Fruit fly (Drosophila melanogaster): ENCODE results near the gene mRpL39.

The mRpL39 gene

dm6 chr3L:14977536-14978495 is 21.6 kb downstream of the mRpL39 start (continued):
- TF ChIP-seq Dif (GFP tag; optimal IDR thresholded peaks at IDR 0.05; ENCODE audit: partially characterized antibody) (no peak), sage (GFP tag; optimal IDR thresholded peaks at IDR 0.05) (no peak), jim (GFP tag; optimal IDR thresholded peaks at IDR 0.05) (no peak)

dm6 chr3L:14976026-14976425 is 23.4 kb downstream of the mRpL39 start:
- TF ChIP-seq dsf (GFP tag; optimal IDR thresholded peaks at IDR 0.05; ENCODE audit: borderline replicate concordance) (no peak), tai (GFP tag; optimal IDR thresholded peaks at IDR 0.05) (no peak), h (GFP tag; optimal IDR thresholded peaks at IDR 0.05) (no peak), Jra (GFP tag; optimal IDR thresholded peaks at IDR 0.05) (no peak), lola (GFP tag; optimal IDR thresholded peaks at IDR 0.05) (no peak), psq (GFP tag; optimal IDR thresholded peaks at IDR 0.05) (no peak)

dm6 chr3L:14974952-14975351 is 24.5 kb downstream of the mRpL39 start:
- TF ChIP-seq dsf (GFP tag; optimal IDR thresholded peaks at IDR 0.05; ENCODE audit: borderline replicate concordance) (no peak), Hnf4 (GFP tag; optimal IDR thresholded peaks at IDR 0.05) (no peak), pan (optimal IDR thresholded peaks at IDR 0.05) (no peak), OdsH (GFP tag; optimal IDR thresholded peaks at IDR 0.05) (no peak), brk (GFP tag; optimal IDR thresholded peaks at IDR 0.05) (no peak), Dif (GFP tag; optimal IDR thresholded peaks at IDR 0.05; ENCODE audit: partially characterized antibody) (no peak), ey (GFP tag; optimal IDR thresholded peaks at IDR 0.05) (no peak), br (GFP tag; optimal IDR thresholded peaks at IDR 0.05) (no peak), jim (GFP tag; optimal IDR thresholded peaks at IDR 0.05) (no peak), sage (GFP tag; optimal IDR thresholded peaks at IDR 0.05) (no peak), CG32264 (GFP tag; optimal IDR thresholded peaks at IDR 0.05) (no peak), Jra (GFP tag; optimal IDR thresholded peaks at IDR 0.05) (no peak), Abd-B (GFP tag; optimal IDR thresholded peaks at IDR 0.05) (no peak), dl (GFP tag; optimal IDR thresholded peaks at IDR 0.05; ENCODE audit: insufficient read depth in 1 of 2, partially characterized antibody in 2 of 2) (no peak), woc (GFP tag; optimal IDR thresholded peaks at IDR 0.05) (no peak)

dm6 chr3L:14974513-14974912 is 25.0 kb downstream of the mRpL39 start, which contains the start of gene Ocho:
TSS of gene Ocho (plus strand) at chr3L:14974848.
- TF ChIP-seq psq (GFP tag; optimal IDR thresholded peaks at IDR 0.05) (no peak), foxo (GFP tag; optimal IDR thresholded peaks at IDR 0.05) (peak in 1 of 2 experiments; percentile 40), br (GFP tag; optimal IDR thresholded peaks at IDR 0.05) (no peak), rgr (GFP tag; optimal IDR thresholded peaks at IDR 0.05) (peak; percentile 21), Hnf4 (GFP tag; optimal IDR thresholded peaks at IDR 0.05) (no peak), Hr83 (GFP tag; optimal IDR thresholded peaks at IDR 0.05; ENCODE audit: poor library complexity, severe bottlenecking) (no peak), woc (GFP tag; optimal IDR thresholded peaks at IDR 0.05) (peak; percentile 36), fru (GFP tag; optimal IDR thresholded peaks at IDR 0.05) (peak; percentile 14)

dm6 chr3L:14973251-14973625 is 26.2 kb downstream of the mRpL39 start:
- peak; percentile 59 for TF ChIP-seq Dif (GFP tag; optimal IDR thresholded peaks at IDR 0.05; ENCODE audit: partially characterized antibody)
- TF ChIP-seq ey (GFP tag; optimal IDR thresholded peaks at IDR 0.05) = no peak
- TF ChIP-seq Sp1 (GFP tag; optimal IDR thresholded peaks at IDR 0.05) = peak; percentile 17
- TF ChIP-seq pan (optimal IDR thresholded peaks at IDR 0.05) = no peak
- no peak for TF ChIP-seq Myc (optimal IDR thresholded peaks at IDR 0.05)
- no peak for TF ChIP-seq Hnf4 (GFP tag; optimal IDR thresholded peaks at IDR 0.05)
- TF ChIP-seq foxo (GFP tag; optimal IDR thresholded peaks at IDR 0.05) = no peak
- no peak for TF ChIP-seq Hr78 (GFP tag; optimal IDR thresholded peaks at IDR 0.05)
- no peak for TF ChIP-seq Mio (GFP tag; optimal IDR thresholded peaks at IDR 0.05)
- TF ChIP-seq br (GFP tag; optimal IDR thresholded peaks at IDR 0.05) = no peak
- no peak for TF ChIP-seq dsf (GFP tag; optimal IDR thresholded peaks at IDR 0.05; ENCODE audit: borderline replicate concordance)
- no peak for TF ChIP-seq Abd-B (GFP tag; optimal IDR thresholded peaks at IDR 0.05)
- TF ChIP-seq woc (GFP tag; optimal IDR thresholded peaks at IDR 0.05) = peak; percentile 10
- no peak for TF ChIP-seq CG9705 (GFP tag; optimal IDR thresholded peaks at IDR 0.05)
- TF ChIP-seq jim (GFP tag; optimal IDR thresholded peaks at IDR 0.05) = no peak
- TF ChIP-seq HLH106 (tag; optimal IDR thresholded peaks at IDR 0.05) = no peak
- TF ChIP-seq Hr83 (GFP tag; optimal IDR thresholded peaks at IDR 0.05; ENCODE audit: poor library complexity, severe bottlenecking) = peak; percentile 46
- no peak for TF ChIP-seq lola (GFP tag; optimal IDR thresholded peaks at IDR 0.05)
- no peak for TF ChIP-seq OdsH (GFP tag; optimal IDR thresholded peaks at IDR 0.05)
- TF ChIP-seq h (GFP tag; optimal IDR thresholded peaks at IDR 0.05) = no peak
- TF ChIP-seq brk (GFP tag; optimal IDR thresholded peaks at IDR 0.05) = peak; percentile 74
- no peak for TF ChIP-seq N (GFP tag; optimal IDR thresholded peaks at IDR 0.05)
- peak; percentile 15 to 20 for TF ChIP-seq dl (GFP tag; optimal IDR thresholded peaks at IDR 0.05; ENCODE audit: insufficient read depth in 1 of 2, partially characterized antibody in 2 of 2)
- TF ChIP-seq Jra (GFP tag; optimal IDR thresholded peaks at IDR 0.05) = no peak
- TF ChIP-seq GATAd (GFP tag; optimal IDR thresholded peaks at IDR 0.05) = no peak
- TF ChIP-seq usp (GFP tag; optimal IDR thresholded peaks at IDR 0.05) = no peak
- TF ChIP-seq fru (GFP tag; optimal IDR thresholded peaks at IDR 0.05) = peak; percentile 50
- TF ChIP-seq sv (GFP tag; optimal IDR thresholded peaks at IDR 0.05) = no peak
- peak; percentile 75 for TF ChIP-seq CrebA (GFP tag; optimal IDR thresholded peaks at IDR 0.05; ENCODE audit: borderline replicate concordance)
- TF ChIP-seq Dfd (GFP tag; optimal IDR thresholded peaks at IDR 0.05) = no peak
- TF ChIP-seq rgr (GFP tag; optimal IDR thresholded peaks at IDR 0.05) = no peak
- no peak for TF ChIP-seq dmrt93B (GFP tag; optimal IDR thresholded peaks at IDR 0.05)
- peak; percentile 89 for TF ChIP-seq psq (GFP tag; optimal IDR thresholded peaks at IDR 0.05)
- TF ChIP-seq tai (GFP tag; optimal IDR thresholded peaks at IDR 0.05) = no peak

Data from whole organism, wandering third instar larva.